Fruit fly (Drosophila melanogaster) whole organism, embryonic: ENCODE results near the gene GC.
A peak's percentile ranks its signal among the peaks of the same experiment; 100 is the strongest.

ENCODE experiments used
- Adf1 ChIP-seq: fragments of 200-800 bp; sonication (Bioruptor generic); IDR thresholded peaks from 2 replicates; pipeline ENCODE4 v1.3.6; 2022; ENCODE audit warnings: missing biosample characterization, missing genetic modification characterization
- Atf6 ChIP-seq: fragments of 200-800 bp; sonication (Bioruptor generic); IDR thresholded peaks from 2 replicates; pipeline ENCODE4 v1.3.6; 2022; ENCODE audit warnings: missing biosample characterization, missing genetic modification characterization
- Blimp-1 ChIP-seq: fragments of 200-800 bp; sonication (Bioruptor generic); optimal IDR thresholded peaks from 3 replicates; lab custom pipeline; 2018; ENCODE audit warnings: missing biosample characterization, missing genetic modification characterization, mild to moderate bottlenecking, moderate library complexity, missing genetic modification reagents
- CG10543 ChIP-seq: fragments of 200-800 bp; sonication (Bioruptor generic); optimal IDR thresholded peaks from 3 replicates; lab custom pipeline; 2017; ENCODE audit warnings: missing biosample characterization, mild to moderate bottlenecking, missing genetic modification characterization, moderate library complexity
- CG11695 ChIP-seq: fragments of 200-800 bp; sonication (Bioruptor generic); IDR thresholded peaks from 3 replicates; pipeline ENCODE4 v1.3.6; 2022; ENCODE audit warnings: missing biosample characterization, missing genetic modification characterization
- CG12219 ChIP-seq: fragments of 200-800 bp; sonication (Bioruptor generic); optimal IDR thresholded peaks from 3 replicates; lab custom pipeline; 2018; ENCODE audit warnings: missing biosample characterization, mild to moderate bottlenecking, missing genetic modification characterization
- CG14860 ChIP-seq: fragments of 200-800 bp; sonication (Bioruptor generic); IDR thresholded peaks from 3 replicates; pipeline ENCODE4 v1.3.6; 2022; ENCODE audit warnings: missing biosample characterization, missing genetic modification characterization; ENCODE audit not compliant: partially characterized antibody
- CG15479 ChIP-seq: fragments of 200-800 bp; sonication (Bioruptor generic); optimal IDR thresholded peaks from 3 replicates; lab custom pipeline; 2019; ENCODE audit warnings: missing biosample characterization, mild to moderate bottlenecking, missing genetic modification characterization, moderate library complexity
- CG1647 ChIP-seq: fragments of 200-800 bp; sonication (Bioruptor generic); optimal IDR thresholded peaks from 3 replicates; lab custom pipeline; 2016; ENCODE audit warnings: missing biosample characterization, missing genetic modification characterization
- CG16813 ChIP-seq: fragments of 200-800 bp; sonication (Bioruptor generic); IDR thresholded peaks from 3 replicates; pipeline ENCODE4 v1.3.6; 2022; ENCODE audit warnings: missing biosample characterization, missing genetic modification characterization; ENCODE audit not compliant: partially characterized antibody
- CG17186 ChIP-seq: fragments of 200-800 bp; sonication (Bioruptor generic); optimal IDR thresholded peaks from 3 replicates; lab custom pipeline; 2017; ENCODE audit warnings: missing biosample characterization, missing genetic modification reagents, missing genetic modification characterization
- CG18011 ChIP-seq: fragments of 200-800 bp; sonication (Bioruptor generic); optimal IDR thresholded peaks from 2 replicates; lab custom pipeline; 2017; ENCODE audit warnings: missing biosample characterization, missing genetic modification characterization, mild to moderate bottlenecking, moderate library complexity, missing genotype
- CG32532 ChIP-seq: fragments of 200-800 bp; sonication (Bioruptor generic); IDR thresholded peaks from 2 replicates; pipeline ENCODE4 v1.3.6; 2022; ENCODE audit warnings: missing biosample characterization, missing genetic modification characterization
- CG32767 ChIP-seq: fragments of 200-800 bp; sonication (Bioruptor generic); IDR thresholded peaks from 2 replicates; pipeline ENCODE4 v1.3.6; 2022; ENCODE audit warnings: missing biosample characterization, missing genetic modification characterization
- CG34224 ChIP-seq: fragments of 200-800 bp; sonication (Bioruptor generic); IDR thresholded peaks from 3 replicates; pipeline ENCODE4 v1.3.6; 2022; ENCODE audit warnings: missing biosample characterization, missing genetic modification characterization; ENCODE audit not compliant: partially characterized antibody
- CG3847 ChIP-seq: fragments of 200-800 bp; sonication (Bioruptor generic); IDR thresholded peaks from 2 replicates; pipeline ENCODE4 v1.3.6; 2022; ENCODE audit warnings: missing biosample characterization, missing genetic modification characterization
- CG42726 ChIP-seq: fragments of 200-800 bp; sonication (Bioruptor generic); IDR thresholded peaks from 2 replicates; pipeline ENCODE4 v1.3.6; 2022; ENCODE audit warnings: missing biosample characterization, missing genetic modification characterization; ENCODE audit not compliant: partially characterized antibody
- CG6254 ChIP-seq: fragments of 200-800 bp; sonication (Bioruptor generic); optimal IDR thresholded peaks from 3 replicates; lab custom pipeline; 2017; ENCODE audit warnings: mild to moderate bottlenecking, missing biosample characterization, missing genetic modification reagents, missing genetic modification characterization
- CG7839 ChIP-seq: fragments of 200-800 bp; sonication (Bioruptor generic); optimal IDR thresholded peaks from 3 replicates; lab custom pipeline; 2018; ENCODE audit warnings: missing biosample characterization, mild to moderate bottlenecking, missing genetic modification characterization, moderate library complexity
- D19B ChIP-seq: fragments of 200-800 bp; sonication (Bioruptor generic); optimal IDR thresholded peaks from 2 replicates; lab custom pipeline; 2017; ENCODE audit warnings: missing biosample characterization, mild to moderate bottlenecking, missing genetic modification characterization
- Deaf1 ChIP-seq: fragments of 200-800 bp; optimal IDR thresholded peaks from 3 replicates; lab custom pipeline; 2019; ENCODE audit warnings: missing biosample characterization, mild to moderate bottlenecking, missing genetic modification characterization, moderate library complexity
- E2f1 ChIP-seq: fragments of 200-800 bp; sonication (Bioruptor generic); IDR thresholded peaks from 2 replicates; pipeline ENCODE4 v1.3.6; 2022; ENCODE audit warnings: missing biosample characterization, missing genetic modification characterization
- ERR ChIP-seq: fragments of 200-800 bp; sonication (Bioruptor generic); optimal IDR thresholded peaks from 2 replicates; lab custom pipeline; 2016; ENCODE audit warnings: missing biosample characterization, missing genetic modification characterization
- Eip74EF ChIP-seq, 2 experiments: fragments of 200-800 bp in 1 of 2; fragments of >200 bp in 1 of 2; sonication (Bioruptor generic) in 1 of 2; optimal IDR thresholded peaks; 2 replicates each; lab custom pipeline; 2017 to 2019; ENCODE audit warnings: missing biosample characterization in 2 of 2, missing genetic modification characterization in 2 of 2, mild to moderate bottlenecking in 1 of 2, moderate library complexity in 1 of 2
- Ets65A ChIP-seq: fragments of 200-800 bp; sonication (Bioruptor generic); peaks from one replicate; lab custom pipeline; 2016; ENCODE audit warnings: missing biosample characterization, missing genetic modification characterization
- H2.0 ChIP-seq: fragments of 200-800 bp; sonication (Bioruptor generic); IDR thresholded peaks from 2 replicates; pipeline ENCODE4 v1.3.6; 2022; ENCODE audit warnings: missing biosample characterization, missing genetic modification characterization
- HLHmδ ChIP-seq: fragments of 200-800 bp; sonication (Bioruptor generic); optimal IDR thresholded peaks from 2 replicates; lab custom pipeline; 2018; ENCODE audit warnings: missing biosample characterization, mild to moderate bottlenecking, missing genetic modification characterization, moderate library complexity
- Hr3 ChIP-seq: fragments of 200-800 bp; sonication (Bioruptor generic); optimal IDR thresholded peaks from 3 replicates; lab custom pipeline; 2016; ENCODE audit warnings: missing biosample characterization, missing genetic modification characterization
- Hr39 ChIP-seq: fragments of >200 bp; optimal IDR thresholded peaks from 2 replicates; lab custom pipeline; 2017
- Hr78 ChIP-seq, 2 experiments: fragments of 200-800 bp in 1 of 2; fragments of >200 bp in 1 of 2; sonication (Bioruptor generic) in 1 of 2; optimal IDR thresholded peaks; 2 replicates each; lab custom pipeline; 2017 to 2019; ENCODE audit warnings: missing biosample characterization in 2 of 2, missing genetic modification characterization in 2 of 2, mild to moderate bottlenecking in 1 of 2, moderate library complexity in 1 of 2
- MTF-1 ChIP-seq: fragments of 200-800 bp; sonication (Bioruptor generic); optimal IDR thresholded peaks from 2 replicates; lab custom pipeline; 2018; ENCODE audit warnings: missing biosample characterization, mild to moderate bottlenecking, missing genetic modification characterization, borderline replicate concordance
- Rfx ChIP-seq: fragments of 200-800 bp; sonication (Bioruptor generic); IDR thresholded peaks from 2 replicates; pipeline ENCODE4 v1.3.6; 2022; ENCODE audit warnings: missing biosample characterization, missing genetic modification characterization
- Sox100B ChIP-seq: fragments of 200-800 bp; sonication (Bioruptor generic); optimal IDR thresholded peaks from 3 replicates; lab custom pipeline; 2018; ENCODE audit warnings: missing biosample characterization, mild to moderate bottlenecking, missing genetic modification characterization
- chinmo ChIP-seq: fragments of 200-800 bp; sonication (Bioruptor generic); IDR thresholded peaks from 4 replicates; pipeline ENCODE4 v1.3.6; 2022; ENCODE audit warnings: missing biosample characterization, missing genetic modification characterization; ENCODE audit not compliant: partially characterized antibody
- chn ChIP-seq: fragments of 200-800 bp; sonication (Bioruptor generic); optimal IDR thresholded peaks from 2 replicates; lab custom pipeline; 2016; ENCODE audit warnings: missing biosample characterization, missing genetic modification characterization
- dm ChIP-seq: fragments of 200-800 bp; sonication (Bioruptor generic); optimal IDR thresholded peaks from 3 replicates; lab custom pipeline; 2016; ENCODE audit warnings: missing biosample characterization, missing genetic modification characterization
- esg ChIP-seq: fragments of 200-800 bp; sonication (Bioruptor generic); conservative IDR thresholded peaks from 2 replicates; pipeline ENCODE4 v1.3.6; 2022; ENCODE audit warnings: missing biosample characterization, missing genetic modification characterization
- fd96Cb ChIP-seq: fragments of 200-800 bp; sonication (Bioruptor generic); optimal IDR thresholded peaks from 2 replicates; lab custom pipeline; 2018; ENCODE audit warnings: missing biosample characterization, mild to moderate bottlenecking, missing genetic modification characterization, moderate library complexity
- ftz-f1 ChIP-seq: fragments of 200-800 bp; sonication (Bioruptor generic); optimal IDR thresholded peaks from 2 replicates; lab custom pipeline; 2016; ENCODE audit warnings: missing biosample characterization, missing genetic modification characterization
- gcm2 ChIP-seq: fragments of 200-800 bp; sonication (Bioruptor generic); optimal IDR thresholded peaks from 2 replicates; lab custom pipeline; 2016; ENCODE audit warnings: missing biosample characterization, missing genetic modification characterization
- gem ChIP-seq: fragments of 200-800 bp; sonication (Bioruptor generic); optimal IDR thresholded peaks from 2 replicates; lab custom pipeline; 2019; ENCODE audit warnings: missing biosample characterization, mild to moderate bottlenecking, missing genetic modification characterization, moderate library complexity
- mam ChIP-seq: fragments of 200-800 bp; sonication (Bioruptor generic); optimal IDR thresholded peaks from 3 replicates; lab custom pipeline; 2016; ENCODE audit warnings: missing biosample characterization, missing genetic modification characterization
- org-1 ChIP-seq: fragments of 200-800 bp; sonication (Bioruptor generic); optimal IDR thresholded peaks from 2 replicates; lab custom pipeline; 2017; ENCODE audit warnings: missing biosample characterization, missing genetic modification characterization
- sens ChIP-seq: fragments of 200-800 bp; sonication (Bioruptor generic); peaks from one replicate; lab custom pipeline; 2016; ENCODE audit warnings: missing biosample characterization, missing genetic modification characterization
- sens-2 ChIP-seq: fragments of 200-800 bp; sonication (Bioruptor generic); IDR thresholded peaks from 2 replicates; pipeline ENCODE4 v1.3.6; 2022; ENCODE audit warnings: missing biosample characterization, missing genetic modification characterization
- so ChIP-seq: fragments of 200-800 bp; sonication (Bioruptor generic); IDR thresholded peaks from 3 replicates; pipeline ENCODE4 v1.3.6; 2022; ENCODE audit warnings: missing biosample characterization, missing genetic modification characterization
- sr ChIP-seq: fragments of 200-800 bp; sonication (Bioruptor generic); IDR thresholded peaks from 3 replicates; pipeline ENCODE4 v1.3.6; 2022; ENCODE audit warnings: missing biosample characterization, missing genetic modification characterization
- tio ChIP-seq: fragments of 200-800 bp; sonication (Bioruptor generic); optimal IDR thresholded peaks from 2 replicates; lab custom pipeline; 2017; ENCODE audit warnings: missing biosample characterization, missing genetic modification characterization, inconsistent platforms
- tll ChIP-seq, 2 experiments: fragments of 200-800 bp in 1 of 2; fragments of >200 bp in 1 of 2; sonication (Bioruptor generic) in 1 of 2; optimal IDR thresholded peaks; 2 replicates each; lab custom pipeline; 2017 to 2019; ENCODE audit warnings: missing biosample characterization in 2 of 2, missing genetic modification characterization in 2 of 2, mild to moderate bottlenecking in 1 of 2, moderate library complexity in 1 of 2
- yki ChIP-seq: fragments of >200 bp; optimal IDR thresholded peaks from 3 replicates; lab custom pipeline; 2018

GC gene

DNA sequence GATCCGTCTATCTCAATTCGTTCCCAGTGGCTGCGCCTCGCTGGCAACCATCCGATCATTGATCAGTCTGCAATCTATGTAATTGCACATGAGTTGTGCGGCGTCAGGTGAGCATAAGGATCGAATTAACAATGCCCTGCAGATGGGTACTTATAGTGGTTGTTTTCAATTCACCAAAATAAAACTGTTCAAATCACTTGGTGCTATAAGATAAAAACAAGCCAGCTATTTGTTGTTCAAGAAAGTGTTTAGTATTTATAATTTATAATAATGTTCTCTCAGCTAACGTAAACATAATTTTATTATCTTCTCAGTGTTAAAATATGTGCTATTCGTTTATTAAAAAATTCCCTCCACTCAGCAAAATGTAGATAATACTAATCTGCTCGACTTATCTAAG lies 13.4 kb downstream of the GC start, which contains the start of gene CG12105:
CG12105 (minus strand) TSS at position 101 of the 400 bp plus-strand sequence.
- TF ChIP-seq Sox100B (GFP tag; lab: Kevin White, UChicago), result no peak
- TF ChIP-seq CG7839, result no peak
- TF ChIP-seq Hr3 (GFP tag; lab: Kevin White, UChicago), result no peak
- no peak for TF ChIP-seq yki (lab: Kevin White, UChicago)
- no peak for TF ChIP-seq tio (GFP tag; lab: Kevin White, UChicago)
- no peak for TF ChIP-seq CG11695 (GFP tag; lab: Robert Waterston, UW)
- no peak for TF ChIP-seq Blimp-1
- TF ChIP-seq E2f1 (GFP tag; lab: Robert Waterston, UW), result no peak
- no peak for TF ChIP-seq CG17186 (GFP tag; lab: Kevin White, UChicago)
- no peak for TF ChIP-seq esg
- TF ChIP-seq gcm2 (GFP tag; lab: Kevin White, UChicago), result no peak
- no peak for TF ChIP-seq CG32767 (GFP tag; lab: Robert Waterston, UW)
- TF ChIP-seq sens-2 (GFP tag; lab: Robert Waterston, UW), result no peak
- TF ChIP-seq so (GFP tag; lab: Robert Waterston, UW), result no peak
- TF ChIP-seq CG1647 (GFP tag; lab: Kevin White, UChicago), result no peak
- TF ChIP-seq ERR, result no peak
- TF ChIP-seq fd96Cb (tag; lab: Kevin White, UChicago), result no peak
- no peak for TF ChIP-seq CG12219 (GFP tag; lab: Kevin White, UChicago)
- no peak for TF ChIP-seq HLHmδ
- no peak for TF ChIP-seq CG16813

DNA sequence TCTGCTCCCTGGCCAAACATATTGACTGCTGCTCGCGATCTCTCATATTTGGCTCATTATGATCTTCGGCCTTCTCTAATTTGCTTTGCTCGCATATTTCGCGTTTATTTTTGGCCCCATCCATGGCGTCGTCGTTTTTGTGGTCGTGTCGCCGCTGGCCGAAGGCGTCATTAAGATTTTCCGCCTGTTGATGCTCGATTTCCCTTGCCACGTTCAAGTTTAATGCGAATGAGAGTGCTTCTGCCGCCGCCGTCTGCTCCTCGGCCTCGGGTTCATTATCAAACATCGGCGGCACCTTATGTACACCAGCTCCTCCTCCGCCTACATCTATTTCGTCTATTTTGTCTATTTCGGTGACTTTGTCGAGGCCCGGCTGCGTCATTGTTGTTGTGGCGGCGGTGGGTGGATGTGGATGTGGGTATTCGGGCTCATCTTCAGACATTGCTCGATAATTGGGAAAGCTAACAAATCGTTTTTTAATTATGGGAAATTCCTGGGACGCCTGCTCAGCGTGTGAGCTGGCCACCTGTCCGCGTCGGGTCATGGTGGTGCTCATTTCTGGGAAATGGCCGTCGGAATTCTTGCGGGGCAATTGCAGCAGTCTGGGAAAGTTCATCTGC lies 14.5 kb downstream of the GC start:
- TF ChIP-seq Ets65A (GFP tag; lab: Kevin White, UChicago) (peak; percentile 47), CG34224 (GFP tag; lab: Robert Waterston, UW) (no peak), chn (GFP tag; lab: Kevin White, UChicago) (no peak), dm (no peak), gem (tag; lab: Kevin White, UChicago) (no peak), CG14860 (GFP tag; lab: Robert Waterston, UW) (no peak), sens (peak; percentile 50), Atf6 (peak; percentile 46; the same call in 1 of the 2 replicates), org-1 (GFP tag; lab: Kevin White, UChicago) (no peak), Hr39 (lab: Kevin White, UChicago) (no peak), D19B (GFP tag; lab: Kevin White, UChicago) (no peak), mam (GFP tag; lab: Kevin White, UChicago) (no peak), MTF-1 (no peak), Hr78 (GFP tag; optimal IDR thresholded peaks at IDR 0.05; lab: Kevin White, UChicago) (peak in 1 of 2 experiments; percentile 55), CG6254 (GFP tag; lab: Kevin White, UChicago) (no peak), Adf1 (GFP tag; lab: Robert Waterston, UW) (peak; percentile 13; the same call in 1 of the 2 replicates), CG32532 (GFP tag; lab: Robert Waterston, UW) (no peak), chinmo (GFP tag; lab: Robert Waterston, UW) (0 out of 4 replicates have a peak, but pooled peaks have one; percentile 18), CG15479 (GFP tag; lab: Kevin White, UChicago) (no peak), ftz-f1 (peak; percentile 57), H2.0 (no peak), CG3847 (GFP tag; lab: Robert Waterston, UW) (no peak), Deaf1 (tag; lab: Kevin White, UChicago) (peak; percentile 71), CG10543 (peak; percentile 85), tll (GFP tag; optimal IDR thresholded peaks at IDR 0.05; lab: Kevin White, UChicago) (no peak), CG42726 (no peak), sr (GFP tag; lab: Robert Waterston, UW) (0 out of 3 replicates have a peak, but pooled peaks have one; percentile 25), Eip74EF (GFP tag; optimal IDR thresholded peaks at IDR 0.05; lab: Kevin White, UChicago) (no peak), Rfx (GFP tag; lab: Robert Waterston, UW) (0 out of 2 replicates have a peak, but pooled peaks have one; percentile 4), CG7839 (no peak), CG18011 (GFP tag; lab: Kevin White, UChicago) (no peak)
